Worm (Caenorhabditis elegans) whole organism, L1 larva: ENCODE data around the gene C29A12.22.
A peak's percentile ranks its signal among the peaks of the same experiment; 100 is the strongest.

Source experiments
- C34B4.2 ChIP-seq: sonication (generic microtip); optimal IDR thresholded peaks from 2 replicates; lab custom pipeline; 2017; ENCODE audit warnings: mild to moderate bottlenecking, missing genetic modification characterization, missing compliant biosample characterization
- Y116A8C.19 ChIP-seq: sonication (generic microtip); optimal IDR thresholded peaks from 2 replicates; lab custom pipeline; 2016; ENCODE audit warnings: missing compliant biosample characterization, missing genetic modification characterization, borderline replicate concordance
- alr-1 ChIP-seq: fragments of 200-800 bp; sonication (Bioruptor generic); optimal IDR thresholded peaks from 2 replicates; lab custom pipeline; 2018; ENCODE audit warnings: borderline replicate concordance, mild to moderate bottlenecking, missing genetic modification characterization, missing compliant biosample characterization
- blmp-1 ChIP-seq: fragments of 150-350 bp; optimal IDR thresholded peaks from 2 replicates; lab custom pipeline; 2014; ENCODE audit warnings: missing biosample characterization, missing genetic modification characterization
- ceh-82 ChIP-seq, 3 experiments: fragments of 150-350 bp in 1 of 3; sonication (generic microtip) in 2 of 3; optimal IDR thresholded peaks; 2 replicates each; lab custom pipeline; 2014 to 2017; ENCODE audit warnings: missing biosample characterization in 3 of 3, missing genetic modification characterization in 3 of 3
- ceh-90 ChIP-seq: sonication (generic microtip); optimal IDR thresholded peaks from 2 replicates; lab custom pipeline; 2016; ENCODE audit warnings: missing genetic modification characterization, missing compliant biosample characterization
- efl-1 ChIP-seq, 4 experiments: fragments of 150-350 bp; optimal IDR thresholded peaks in 3 of 4; peaks in 1 of 4; 1 replicate in 1 of 4; 2 replicates in 3 of 4; lab custom pipeline; 2014; ENCODE audit warnings: missing biosample characterization in 2 of 4, missing genetic modification characterization in 2 of 4, missing genetic modification reagents in 2 of 4
- efl-3 ChIP-seq: fragments of 200-800 bp; sonication (Bioruptor generic); optimal IDR thresholded peaks from 2 replicates; lab custom pipeline; 2018; ENCODE audit warnings: mild to moderate bottlenecking, missing genetic modification characterization, missing compliant biosample characterization
- egl-27 ChIP-seq, 2 experiments: fragments of 150-350 bp in 1 of 2; sonication (generic microtip); optimal IDR thresholded peaks; 3 replicates each; lab custom pipeline; 2017 to 2018; ENCODE audit warnings: missing biosample characterization in 2 of 2, missing genetic modification characterization in 2 of 2, missing genetic modification reagents in 2 of 2
- elt-2 ChIP-seq: sonication (generic microtip); optimal IDR thresholded peaks from 2 replicates; lab custom pipeline; 2016; ENCODE audit warnings: missing genetic modification characterization, mild to moderate bottlenecking, inconsistent platforms, missing compliant biosample characterization, missing genetic modification reagents
- elt-3 ChIP-seq, 6 experiments: fragments of 150-350 bp in 1 of 6; sonication (generic microtip); optimal IDR thresholded peaks; 2 replicates each; lab custom pipeline; 2017 to 2018; ENCODE audit warnings: missing biosample characterization in 6 of 6, missing genetic modification characterization in 6 of 6, inconsistent platforms in 1 of 6
- fkh-8 ChIP-seq: sonication (generic microtip); optimal IDR thresholded peaks from 2 replicates; lab custom pipeline; 2016; ENCODE audit warnings: mild to moderate bottlenecking, missing genetic modification characterization, missing compliant biosample characterization
- fos-1 ChIP-seq: fragments of 150-350 bp; optimal IDR thresholded peaks from 2 replicates; lab custom pipeline; 2014; ENCODE audit warnings: missing biosample characterization, missing genetic modification characterization
- hlh-17 ChIP-seq: fragments of 200-800 bp; sonication (Bioruptor generic); optimal IDR thresholded peaks from 2 replicates; lab custom pipeline; 2018; ENCODE audit warnings: missing genetic modification characterization, mild to moderate bottlenecking, missing compliant biosample characterization, moderate library complexity, borderline replicate concordance
- hlh-4 ChIP-seq: sonication (generic microtip); optimal IDR thresholded peaks from 2 replicates; lab custom pipeline; 2016; ENCODE audit warnings: mild to moderate bottlenecking, missing genetic modification characterization, missing compliant biosample characterization
- irx-1 ChIP-seq: sonication (generic microtip); optimal IDR thresholded peaks from 2 replicates; lab custom pipeline; 2016; ENCODE audit warnings: missing genetic modification characterization, missing compliant biosample characterization
- lin-13 ChIP-seq: fragments of 150-350 bp; optimal IDR thresholded peaks from 2 replicates; lab custom pipeline; 2014; ENCODE audit warnings: missing biosample characterization, missing genetic modification reagents, missing genetic modification characterization
- lin-14 ChIP-seq: fragments of 200-800 bp; sonication (Bioruptor generic); optimal IDR thresholded peaks from 2 replicates; lab custom pipeline; 2018; ENCODE audit warnings: mild to moderate bottlenecking, missing genetic modification characterization, moderate library complexity, missing compliant biosample characterization
- lin-35 ChIP-seq, 2 experiments: fragments of 150-350 bp; optimal IDR thresholded peaks; 2 replicates each; lab custom pipeline; 2014; ENCODE audit warnings: missing biosample characterization in 2 of 2, missing genetic modification characterization in 2 of 2, missing genetic modification reagents in 2 of 2
- lsy-2 ChIP-seq, 2 experiments: fragments of 150-350 bp; optimal IDR thresholded peaks; 2 replicates each; lab custom pipeline; 2014; ENCODE audit warnings: missing biosample characterization in 2 of 2, missing genetic modification characterization in 2 of 2
- mdl-1 ChIP-seq, 2 experiments: fragments of 150-350 bp; optimal IDR thresholded peaks; 2 replicates each; lab custom pipeline; 2014 to 2017; ENCODE audit warnings: missing biosample characterization in 2 of 2, missing genetic modification characterization in 2 of 2, inconsistent platforms in 1 of 2
- mep-1 ChIP-seq: fragments of 150-350 bp; optimal IDR thresholded peaks from 2 replicates; lab custom pipeline; 2014; ENCODE audit warnings: missing biosample characterization, missing genetic modification characterization
- nhr-19 ChIP-seq: fragments of 200-800 bp; sonication (Bioruptor generic); conservative IDR thresholded peaks from 2 replicates; pipeline ENCODE4 v1.3.6; 2022; ENCODE audit warnings: missing genetic modification characterization, missing compliant biosample characterization
- nhr-20 ChIP-seq: sonication (generic microtip); optimal IDR thresholded peaks from 2 replicates; lab custom pipeline; 2016; ENCODE audit warnings: mild to moderate bottlenecking, missing genetic modification characterization, missing compliant biosample characterization
- nhr-237 ChIP-seq: fragments of 150-350 bp; optimal IDR thresholded peaks from 2 replicates; lab custom pipeline; 2014; ENCODE audit warnings: missing biosample characterization, missing genetic modification characterization
- nhr-71 ChIP-seq: sonication (generic microtip); optimal IDR thresholded peaks from 2 replicates; lab custom pipeline; 2016; ENCODE audit warnings: mild to moderate bottlenecking, missing genetic modification characterization, moderate library complexity, missing compliant biosample characterization
- nhr-76 ChIP-seq: sonication (generic microtip); optimal IDR thresholded peaks from 2 replicates; lab custom pipeline; 2017; ENCODE audit warnings: missing biosample characterization, missing genetic modification characterization
- nhr-85 ChIP-seq: sonication (generic microtip); peaks from one replicate; lab custom pipeline; 2016; ENCODE audit warnings: missing genetic modification characterization, inconsistent platforms, missing compliant biosample characterization
- nhr-90 ChIP-seq: sonication (generic microtip); optimal IDR thresholded peaks from 2 replicates; lab custom pipeline; 2016; ENCODE audit warnings: mild to moderate bottlenecking, missing genetic modification characterization, missing compliant biosample characterization; ENCODE audit not compliant: poor library complexity
- pag-3 ChIP-seq: sonication (generic microtip); optimal IDR thresholded peaks from 2 replicates; lab custom pipeline; 2017; ENCODE audit warnings: missing genetic modification characterization, mild to moderate bottlenecking, missing compliant biosample characterization, antibody characterized with exemption, borderline replicate concordance; ENCODE audit not compliant: insufficient read depth
- rnt-1 ChIP-seq: sonication (generic microtip); optimal IDR thresholded peaks from 2 replicates; lab custom pipeline; 2016; ENCODE audit warnings: mild to moderate bottlenecking, missing genetic modification characterization, moderate library complexity, missing compliant biosample characterization
- skn-1 ChIP-seq: fragments of 150-350 bp; optimal IDR thresholded peaks from 2 replicates; lab custom pipeline; 2014; ENCODE audit warnings: missing biosample characterization, missing genetic modification characterization
- snpc-4 ChIP-seq: fragments of 150-350 bp; optimal IDR thresholded peaks from 2 replicates; lab custom pipeline; 2014; ENCODE audit warnings: missing biosample characterization, missing genetic modification characterization
- snu-23 ChIP-seq: sonication (generic microtip); optimal IDR thresholded peaks from 2 replicates; lab custom pipeline; 2016; ENCODE audit warnings: missing genetic modification characterization, missing compliant biosample characterization
- tbx-2 ChIP-seq: sonication (generic microtip); optimal IDR thresholded peaks from 2 replicates; lab custom pipeline; 2016; ENCODE audit warnings: missing genetic modification characterization, missing compliant biosample characterization
- unc-130 ChIP-seq: fragments of 150-350 bp; optimal IDR thresholded peaks from 2 replicates; lab custom pipeline; 2017; ENCODE audit warnings: missing biosample characterization, missing genetic modification characterization, inconsistent platforms
- unc-30 ChIP-seq: sonication (generic microtip); optimal IDR thresholded peaks from 2 replicates; lab custom pipeline; 2017; ENCODE audit warnings: missing biosample characterization, missing genetic modification characterization
- xbp-1 ChIP-seq: sonication (generic microtip); optimal IDR thresholded peaks from 2 replicates; lab custom pipeline; 2016; ENCODE audit warnings: missing genetic modification characterization, missing compliant biosample characterization
- ztf-4 ChIP-seq: fragments of 150-350 bp; optimal IDR thresholded peaks from 2 replicates; lab custom pipeline; 2014; ENCODE audit warnings: missing biosample characterization, missing genetic modification characterization

C29A12.22 gene

DNA sequence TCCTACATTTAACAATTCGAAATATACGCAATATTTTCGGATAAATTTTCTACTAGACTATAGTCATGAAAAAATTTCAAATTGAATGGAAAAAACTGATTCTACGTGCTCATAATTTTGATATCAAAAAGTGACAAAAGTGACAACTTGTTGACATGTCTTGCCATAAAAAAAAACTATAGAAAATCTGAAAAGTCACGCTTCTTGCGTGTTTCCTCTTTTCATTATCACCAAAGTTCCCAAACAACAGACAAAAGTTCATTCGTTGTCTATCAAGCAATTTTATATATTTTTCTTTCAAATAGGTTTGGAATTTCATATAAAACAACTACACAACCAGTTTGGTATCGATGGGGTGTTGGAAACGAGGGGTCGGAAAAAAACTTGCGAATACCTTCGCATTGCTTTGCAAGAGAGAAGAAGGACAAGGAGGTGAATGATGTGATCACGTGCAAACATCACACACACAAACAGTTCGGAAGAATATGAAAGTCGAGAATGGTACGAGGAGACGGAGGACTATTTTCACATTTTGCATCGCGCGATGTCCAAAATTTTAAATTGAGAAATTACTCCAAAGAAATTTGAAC is 47.3 kb downstream of the C29A12.22 start (continued):
- no peak for TF ChIP-seq hlh-4 (tag; lab: Kevin White, UChicago)
- TF ChIP-seq unc-30 (tag; lab: Kevin White, UChicago) = no peak
- TF ChIP-seq blmp-1 = peak; percentile 76
- TF ChIP-seq, all 84 proteins: peak for 13

DNA sequence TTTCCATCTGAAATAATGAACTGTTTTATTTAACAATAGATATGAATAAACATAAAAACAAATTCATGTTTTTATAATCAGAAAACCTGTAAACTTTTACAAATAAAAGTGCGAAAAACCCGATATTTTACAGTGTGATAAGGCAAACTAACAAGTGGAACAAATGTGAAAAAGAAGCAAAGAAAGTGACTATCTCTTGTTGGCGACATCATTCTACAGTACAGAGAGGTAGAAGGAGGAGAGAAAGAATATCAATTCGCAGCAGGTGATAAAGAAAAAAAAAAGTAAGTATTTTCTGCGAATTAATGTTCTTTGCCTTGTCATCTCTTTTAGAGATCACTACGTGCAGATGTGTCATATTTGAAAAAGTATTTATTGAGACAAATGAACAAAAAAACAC is 47.9 kb downstream of the C29A12.22 start:
- TF ChIP-seq mdl-1 (tag; optimal IDR thresholded peaks at IDR 0.05; lab: Kevin White, UChicago) (peak in 1 of 2 experiments; percentile 9), C34B4.2 (no peak), nhr-19 (GFP tag; lab: Robert Waterston, UW) (0 out of 2 replicates have a peak, but pooled peaks have one; percentile 2), elt-3 (tag; optimal IDR thresholded peaks at IDR 0.05; lab: Kevin White, UChicago) (peak in 2 of 6 experiments; percentile 16 to 55), lin-14 (GFP tag; lab: Kevin White, UChicago) (peak; percentile 24), elt-2 (tag; lab: Kevin White, UChicago) (peak; percentile 56), blmp-1 (peak; percentile 71), Y116A8C.19 (tag; lab: Kevin White, UChicago) (no peak), efl-3 (no peak), xbp-1 (no peak), lsy-2 (tag; optimal IDR thresholded peaks at IDR 0.05; lab: Kevin White, UChicago) (peak in 1 of 2 experiments; percentile 21), nhr-20 (peak; percentile 4)

ce11 chrV:10860526-10861037 is 48.7 kb downstream of the C29A12.22 start:
- TF ChIP-seq efl-1 (optimal IDR thresholded peaks at IDR 0.05; lab: Kevin White, UChicago) (no peak), efl-1 (GFP tag; optimal IDR thresholded peaks at IDR 0.05 in 1 of 2; lab: Kevin White, UChicago) (peak in 1 of 2 experiments; percentile 12), nhr-85 (tag; lab: Kevin White, UChicago) (peak; percentile 88), lin-14 (GFP tag; lab: Kevin White, UChicago) (peak; percentile 50), egl-27 (tag; optimal IDR thresholded peaks at IDR 0.05; lab: Kevin White, UChicago) (no peak), unc-130 (tag; lab: Kevin White, UChicago) (no peak), snpc-4 (tag; lab: Kevin White, UChicago) (no peak), elt-3 (tag; optimal IDR thresholded peaks at IDR 0.05; lab: Kevin White, UChicago) (peak in 1 of 6 experiments; percentile 31), snu-23 (peak; percentile 13), rnt-1 (peak; percentile 1), nhr-71 (tag; lab: Kevin White, UChicago) (peak; percentile 29), tbx-2 (tag; lab: Kevin White, UChicago) (peak; percentile 4), fkh-8 (tag; lab: Kevin White, UChicago) (peak; percentile 2)

ce11 chrV:10861611-10862262 is 49.9 kb downstream of the C29A12.22 start:
- no peak for TF ChIP-seq ztf-4
- TF ChIP-seq efl-1 (optimal IDR thresholded peaks at IDR 0.05; lab: Kevin White, UChicago) = no peak
- peak in 1 of 2 experiments; percentile 90 for TF ChIP-seq efl-1 (GFP tag; optimal IDR thresholded peaks at IDR 0.05 in 1 of 2; lab: Kevin White, UChicago)
- no peak for TF ChIP-seq nhr-76 (tag; lab: Kevin White, UChicago)
- no peak for TF ChIP-seq rnt-1
- no peak for TF ChIP-seq skn-1 (tag; lab: Kevin White, UChicago)
- no peak for TF ChIP-seq fos-1 (tag; lab: Kevin White, UChicago)
- TF ChIP-seq lin-14 (GFP tag; lab: Kevin White, UChicago) = peak; percentile 80
- TF ChIP-seq blmp-1 = peak; percentile 81
- TF ChIP-seq xbp-1 = no peak
- TF ChIP-seq lin-13 = no peak
- peak; percentile 56 for TF ChIP-seq mep-1 (tag; lab: Kevin White, UChicago)
- no peak for TF ChIP-seq alr-1 (tag; lab: Kevin White, UChicago)
- TF ChIP-seq lin-35 (GFP tag; optimal IDR thresholded peaks at IDR 0.05; lab: Kevin White, UChicago) = peak; percentile 16 to 31
- peak; percentile 73 for TF ChIP-seq nhr-85 (tag; lab: Kevin White, UChicago)
- peak in 1 of 3 experiments; percentile 29 for TF ChIP-seq ceh-82 (tag; optimal IDR thresholded peaks at IDR 0.05; lab: Kevin White, UChicago)
- no peak for TF ChIP-seq nhr-237 (tag; lab: Kevin White, UChicago)
- no peak for TF ChIP-seq nhr-90
- peak; percentile 2 for TF ChIP-seq fkh-8 (tag; lab: Kevin White, UChicago)
- no peak for TF ChIP-seq C34B4.2
- TF ChIP-seq mdl-1 (tag; optimal IDR thresholded peaks at IDR 0.05; lab: Kevin White, UChicago) = peak in 1 of 2 experiments; percentile 46
- TF ChIP-seq nhr-20 = peak; percentile 38
- TF ChIP-seq ceh-90 (tag; lab: Kevin White, UChicago) = no peak
- peak; percentile 41 for TF ChIP-seq nhr-71 (tag; lab: Kevin White, UChicago)
- no peak for TF ChIP-seq irx-1
- TF ChIP-seq snu-23 = peak; percentile 50
- no peak for TF ChIP-seq elt-3 (tag; optimal IDR thresholded peaks at IDR 0.05; lab: Kevin White, UChicago)
- no peak for TF ChIP-seq pag-3 (tag; lab: Kevin White, UChicago)
- peak in 1 of 2 experiments; percentile 60 for TF ChIP-seq lsy-2 (tag; optimal IDR thresholded peaks at IDR 0.05; lab: Kevin White, UChicago)
- TF ChIP-seq hlh-17 = no peak
